Worm (Caenorhabditis elegans): Measurements from ENCODE around the gene T25E4.1.

The T25E4.1 gene

DNA sequence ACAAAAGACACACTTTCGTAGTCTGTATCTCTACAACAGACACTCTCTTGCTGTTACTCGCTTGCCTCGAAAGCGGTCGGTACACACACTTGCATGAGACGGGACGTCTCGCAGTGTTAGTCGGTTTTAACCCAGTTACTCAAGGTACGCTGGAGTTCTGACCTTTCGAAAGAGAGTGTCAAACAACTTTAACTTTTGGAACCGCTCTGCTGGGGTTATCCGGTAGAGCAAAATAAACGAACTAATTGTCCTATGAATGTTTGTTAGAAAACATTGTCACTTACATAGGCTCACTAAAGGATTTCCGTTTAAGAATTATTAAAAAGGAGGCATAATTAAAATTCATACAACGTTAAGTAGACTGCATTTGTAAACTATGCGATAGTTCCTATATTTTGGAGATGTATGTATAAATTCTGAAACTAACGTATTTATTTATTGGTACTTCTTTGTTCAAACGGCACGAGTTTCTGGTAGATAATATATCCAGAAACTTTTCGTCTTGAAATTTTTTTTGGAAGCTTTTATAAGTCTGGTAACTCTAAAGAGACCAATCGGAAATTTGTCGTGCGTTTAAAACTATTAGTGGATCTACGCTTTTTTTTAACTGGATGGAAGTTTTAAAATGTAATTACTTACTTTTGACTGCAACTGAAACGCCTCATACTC is 34.5 kb upstream of the T25E4.1 start (continued):
- TF ChIP-seq snpc-4 (tag; optimal IDR thresholded peaks at IDR 0.05) (peak; percentile 100), nhr-129 (tag; optimal IDR thresholded peaks at IDR 0.05) (peak; percentile 99), fos-1 (tag; optimal IDR thresholded peaks at IDR 0.05) (peak; percentile 98), ama-1 (optimal IDR thresholded peaks at IDR 0.05) (peak; percentile 100)

DNA sequence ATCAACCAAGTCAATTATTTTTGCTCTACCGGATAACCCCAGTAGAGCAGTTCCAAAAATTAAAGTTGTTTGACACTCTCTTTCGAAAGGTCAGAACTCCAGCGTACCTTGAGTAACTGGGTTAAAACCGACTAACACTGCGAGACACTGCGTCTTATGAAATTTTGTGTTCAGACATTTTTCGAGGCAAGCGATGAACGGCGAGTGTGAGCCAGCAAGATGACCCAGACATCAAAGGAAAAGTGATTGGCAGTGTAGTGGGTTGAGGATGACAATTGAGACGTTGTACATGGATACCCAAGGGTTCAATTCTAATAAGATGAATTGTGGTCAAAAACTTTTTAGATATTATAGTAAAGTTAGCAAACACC is 34.0 kb upstream of the T25E4.1 start:
- TF ChIP-seq peb-1 (tag; optimal IDR thresholded peaks at IDR 0.05) = no peak
- TF ChIP-seq fos-1 (tag; optimal IDR thresholded peaks at IDR 0.05) = peak; percentile 11
- no peak for TF ChIP-seq nhr-25 (tag; optimal IDR thresholded peaks at IDR 0.05)
- TF ChIP-seq ztf-1 (GFP tag; conservative IDR thresholded peaks at IDR 0.05) = no peak
- peak; percentile 66 for TF ChIP-seq sma-3 (GFP tag; optimal IDR thresholded peaks at IDR 0.05)
- peak; percentile 15 for TF ChIP-seq nhr-10 (tag; optimal IDR thresholded peaks at IDR 0.05)
- TF ChIP-seq nhr-6 (tag; optimal IDR thresholded peaks at IDR 0.05) = peak; percentile 16
- TF ChIP-seq gmeb-1 (tag; optimal IDR thresholded peaks at IDR 0.05) = peak; percentile 66
- peak; percentile 6 for TF ChIP-seq nhr-77 (tag; optimal IDR thresholded peaks at IDR 0.05)
- no peak for TF ChIP-seq elt-3 (tag; optimal IDR thresholded peaks at IDR 0.05)
- no peak for TF ChIP-seq skn-1 (tag; optimal IDR thresholded peaks at IDR 0.05)
- TF ChIP-seq lin-11 (tag; optimal IDR thresholded peaks at IDR 0.05) = no peak
- no peak for TF ChIP-seq C34F6.9 (tag; optimal IDR thresholded peaks at IDR 0.05)
- no peak for TF ChIP-seq ZK546.5 (tag; optimal IDR thresholded peaks at IDR 0.05)
- TF ChIP-seq unc-62 (GFP tag; optimal IDR thresholded peaks at IDR 0.05) = no peak
- TF ChIP-seq alr-1 (tag; optimal IDR thresholded peaks at IDR 0.05) = no peak
- TF ChIP-seq lsy-2 (tag; optimal IDR thresholded peaks at IDR 0.05) = peak in 1 of 2 experiments; percentile 73
- no peak for TF ChIP-seq elt-1 (tag; optimal IDR thresholded peaks at IDR 0.05)
- no peak for TF ChIP-seq Y55F3AM.14 (GFP tag; optimal IDR thresholded peaks at IDR 0.05)
- TF ChIP-seq sem-4 (tag; optimal IDR thresholded peaks at IDR 0.05) = no peak
- no peak for TF ChIP-seq unc-39 (tag; optimal IDR thresholded peaks at IDR 0.05)
- no peak for TF ChIP-seq mbf-1 (tag; optimal IDR thresholded peaks at IDR 0.05)
- no peak for TF ChIP-seq nhr-23 (tag; optimal IDR thresholded peaks at IDR 0.05)
- TF ChIP-seq nhr-129 (tag; optimal IDR thresholded peaks at IDR 0.05) = peak; percentile 89
- TF ChIP-seq unc-55 (GFP tag; optimal IDR thresholded peaks at IDR 0.05) = no peak
- TF ChIP-seq snpc-4 (tag; optimal IDR thresholded peaks at IDR 0.05) = peak; percentile 98
- no peak for TF ChIP-seq zag-1 (tag; optimal IDR thresholded peaks at IDR 0.05)
- TF ChIP-seq F13H6.1 (tag; optimal IDR thresholded peaks at IDR 0.05) = no peak
- TF ChIP-seq aly-2 (tag; optimal IDR thresholded peaks at IDR 0.05) = no peak
- peak; percentile 76 for TF ChIP-seq sma-9 (GFP tag; optimal IDR thresholded peaks at IDR 0.05)
- TF ChIP-seq sma-9 (tag; optimal IDR thresholded peaks at IDR 0.05) = no peak
- peak; percentile 93 for TF ChIP-seq ama-1 (optimal IDR thresholded peaks at IDR 0.05)
- no peak for TF ChIP-seq ceh-82 (tag; optimal IDR thresholded peaks at IDR 0.05)
- TF ChIP-seq ceh-16 (tag; optimal IDR thresholded peaks at IDR 0.05) = no peak
- TF ChIP-seq mdl-1 (tag; optimal IDR thresholded peaks at IDR 0.05) = no peak
- TF ChIP-seq lin-39 (tag; optimal IDR thresholded peaks at IDR 0.05) = no peak
- no peak for TF ChIP-seq nhr-11 (tag; optimal IDR thresholded peaks at IDR 0.05)
- TF ChIP-seq nhr-12 (tag; optimal IDR thresholded peaks at IDR 0.05) = no peak
- TF ChIP-seq nhr-237 (tag; optimal IDR thresholded peaks at IDR 0.05) = no peak
- TF ChIP-seq ztf-11 (tag; optimal IDR thresholded peaks at IDR 0.05) = no peak
- TF ChIP-seq lin-13 (GFP tag; optimal IDR thresholded peaks at IDR 0.05) = peak; percentile 27
- no peak for TF ChIP-seq dmd-4 (tag; optimal IDR thresholded peaks at IDR 0.05)
- no peak for TF ChIP-seq egl-27 (tag; optimal IDR thresholded peaks at IDR 0.05)
- peak; percentile 60 for TF ChIP-seq crh-2 (tag; optimal IDR thresholded peaks at IDR 0.05)
- TF ChIP-seq mab-5 (tag; optimal IDR thresholded peaks at IDR 0.05) = no peak
- peak; percentile 85 for TF ChIP-seq nhr-21 (tag; optimal IDR thresholded peaks at IDR 0.05)
- no peak for TF ChIP-seq blmp-1 (tag; optimal IDR thresholded peaks at IDR 0.05; ENCODE audit: insufficient read depth)
- TF ChIP-seq R02D3.7 (tag; optimal IDR thresholded peaks at IDR 0.05) = no peak
- TF ChIP-seq ztf-4 (tag; optimal IDR thresholded peaks at IDR 0.05) = no peak
